Fruit fly (Drosophila melanogaster): ENCODE measurements around the gene CG33493.

- TF ChIP-seq zf30C (GFP tag; optimal IDR thresholded peaks at IDR 0.05) (no peak), ftz-f1 (GFP tag; optimal IDR thresholded peaks at IDR 0.05) (no peak), CG3838 (GFP tag; optimal IDR thresholded peaks at IDR 0.05) (no peak), tup (GFP tag; optimal IDR thresholded peaks at IDR 0.05) (no peak), CG6689 (GFP tag; IDR thresholded peaks at IDR 0.05) (no peak), CG14050 (GFP tag; IDR thresholded peaks at IDR 0.05) (no peak), CG11085 (GFP tag; IDR thresholded peaks at IDR 0.05) (no peak), H2.0 (GFP tag; IDR thresholded peaks at IDR 0.05) (no peak)
These were observed 49.3 kb upstream of the CG33493 start for dm6 chr3L:10742225-10742624.

Measured in whole organism, embryonic.